Fruit fly (Drosophila melanogaster) whole organism, adult: ENCODE measurements around the gene Mes2.

Source experiments
- CG11617 ChIP-seq: fragments of 200-800 bp; sonication (Bioruptor generic); optimal IDR thresholded peaks from 2 replicates; lab custom pipeline; 2017; ENCODE audit warnings: mild to moderate bottlenecking, missing biosample characterization, missing genetic modification reagents, missing genetic modification characterization
- CG12768 ChIP-seq: fragments of 200-800 bp; sonication (Bioruptor generic); optimal IDR thresholded peaks from 2 replicates; lab custom pipeline; 2017; ENCODE audit warnings: missing biosample characterization, missing genetic modification characterization, mild to moderate bottlenecking, moderate library complexity, missing genetic modification reagents
- CG14711 ChIP-seq: fragments of 200-800 bp; sonication (Bioruptor generic); optimal IDR thresholded peaks from 2 replicates; lab custom pipeline; 2018; ENCODE audit warnings: missing biosample characterization, mild to moderate bottlenecking, missing genetic modification characterization, moderate library complexity
- CG1620 ChIP-seq: fragments of 200-800 bp; sonication (Bioruptor generic); optimal IDR thresholded peaks from 2 replicates; lab custom pipeline; 2016; ENCODE audit warnings: missing biosample characterization, missing genetic modification characterization
- CG7045 ChIP-seq: fragments of 200-800 bp; sonication (Bioruptor generic); optimal IDR thresholded peaks from 2 replicates; lab custom pipeline; 2017; ENCODE audit warnings: missing biosample characterization, mild to moderate bottlenecking, missing genetic modification characterization
- Clk ChIP-seq: fragments of 200-800 bp; sonication (Bioruptor generic); optimal IDR thresholded peaks from 2 replicates; lab custom pipeline; 2017; ENCODE audit warnings: missing biosample characterization, missing genetic modification characterization
- Hr96 ChIP-seq: fragments of 200-800 bp; sonication (Bioruptor generic); optimal IDR thresholded peaks from 2 replicates; lab custom pipeline; 2016; ENCODE audit warnings: missing biosample characterization, missing genetic modification characterization
- Mnt ChIP-seq: fragments of 200-800 bp; sonication (Bioruptor generic); optimal IDR thresholded peaks from 2 replicates; lab custom pipeline; 2016; ENCODE audit warnings: missing biosample characterization, mild to moderate bottlenecking, missing genetic modification characterization
- bab1 ChIP-seq: fragments of 200-800 bp; sonication (Bioruptor generic); optimal IDR thresholded peaks from 3 replicates; lab custom pipeline; 2019; ENCODE audit warnings: missing biosample characterization, mild to moderate bottlenecking, missing genetic modification characterization, moderate library complexity
- cnc ChIP-seq, 2 experiments: fragments of >200 bp; optimal IDR thresholded peaks; 2 replicates each; lab custom pipeline; 2017
- kay ChIP-seq: fragments of 200-800 bp; sonication (Bioruptor generic); peaks from one replicate; lab custom pipeline; 2016; ENCODE audit warnings: missing biosample characterization, missing genetic modification characterization, borderline replicate concordance
- pad ChIP-seq: fragments of 200-800 bp; sonication (Bioruptor generic); optimal IDR thresholded peaks from 3 replicates; lab custom pipeline; 2017; ENCODE audit warnings: missing biosample characterization, missing genetic modification characterization, mild to moderate bottlenecking, moderate library complexity, missing genetic modification reagents

DNA sequence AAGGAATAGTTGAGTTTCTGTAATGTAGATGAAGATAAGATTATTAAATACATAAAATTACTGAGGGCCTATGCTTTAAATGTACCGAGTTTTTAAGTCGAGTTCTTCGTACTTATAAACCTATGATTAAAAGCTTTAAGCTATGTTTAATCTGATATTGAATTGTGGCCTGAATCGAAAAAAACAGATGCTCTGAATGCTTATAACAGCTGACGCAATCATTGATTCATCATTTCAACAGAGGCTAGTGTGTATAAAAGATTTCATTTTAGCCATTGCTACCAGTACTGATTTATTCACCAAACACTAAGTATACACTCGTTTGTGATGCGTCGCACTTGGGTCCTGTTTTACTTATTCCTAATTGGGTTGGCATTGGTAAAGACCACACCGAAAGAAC lies 41.9 kb downstream of the Mes2 start, which contains the start of gene CG32457:
- TF ChIP-seq bab1 (GFP tag; lab: Kevin White, UChicago) (no peak), pad (GFP tag; lab: Kevin White, UChicago) (no peak), CG14711 (tag; lab: Kevin White, UChicago) (no peak), CG11617 (no peak), Clk (no peak), CG12768 (no peak), Mnt (GFP tag; lab: Kevin White, UChicago) (no peak), CG7045 (no peak), kay (GFP tag; lab: Kevin White, UChicago) (no peak), Hr96 (GFP tag; lab: Kevin White, UChicago) (no peak), cnc (optimal IDR thresholded peaks at IDR 0.05; lab: Kevin White, UChicago) (no peak), CG1620 (GFP tag; lab: Kevin White, UChicago) (no peak)
